Worm (Caenorhabditis elegans) whole organism, L4 larva: ENCODE data around the gene T28A8.3.

ENCODE experiments used
- F37D6.2 ChIP-seq: sonication (generic microtip); optimal IDR thresholded peaks from 2 replicates; lab custom pipeline; 2016; ENCODE audit warnings: mild to moderate bottlenecking, missing genetic modification characterization, missing compliant biosample characterization
- Y48G9A.11 ChIP-seq: fragments of 200-800 bp; sonication (Bioruptor generic); IDR thresholded peaks from 2 replicates; pipeline ENCODE4 v1.3.6; 2022; ENCODE audit warnings: missing genetic modification reagents, missing genetic modification characterization, missing compliant biosample characterization
- ZK337.2 ChIP-seq: fragments of 200-800 bp; sonication (Bioruptor generic); IDR thresholded peaks from 2 replicates; pipeline ENCODE4 v1.3.6; 2022; ENCODE audit warnings: missing genetic modification reagents, missing genetic modification characterization, missing compliant biosample characterization
- aha-1 ChIP-seq: fragments of 150-350 bp; peaks from one replicate; lab custom pipeline; 2014; ENCODE audit warnings: missing biosample characterization, missing genetic modification characterization
- arid-1 ChIP-seq: fragments of 200-800 bp; sonication (Bioruptor generic); conservative IDR thresholded peaks from 2 replicates; pipeline ENCODE4 v1.3.6; 2022; ENCODE audit warnings: missing genetic modification reagents, missing genetic modification characterization, missing compliant biosample characterization
- ceh-32 ChIP-seq: sonication (generic microtip); optimal IDR thresholded peaks from 2 replicates; lab custom pipeline; 2016; ENCODE audit warnings: mild to moderate bottlenecking, missing genetic modification characterization, missing compliant biosample characterization; ENCODE audit not compliant: poor library complexity
- ces-1 ChIP-seq: fragments of 150-350 bp; sonication (generic microtip); optimal IDR thresholded peaks from 4 replicates; lab custom pipeline; 2014; ENCODE audit warnings: missing biosample characterization, missing genetic modification reagents, missing genetic modification characterization
- daf-19 ChIP-seq: fragments of 200-800 bp; sonication (Bioruptor generic); conservative IDR thresholded peaks from 2 replicates; pipeline ENCODE4 v1.3.6; 2022; ENCODE audit warnings: missing genetic modification characterization, missing compliant biosample characterization
- dpl-1 ChIP-seq: fragments of 150-350 bp; optimal IDR thresholded peaks from 2 replicates; lab custom pipeline; 2014; ENCODE audit warnings: missing biosample characterization, missing genetic modification reagents, missing genetic modification characterization
- dve-1 ChIP-seq: sonication (generic microtip); optimal IDR thresholded peaks from 2 replicates; lab custom pipeline; 2017; ENCODE audit warnings: antibody characterized with exemption, mild to moderate bottlenecking, missing genetic modification characterization, missing compliant biosample characterization; ENCODE audit not compliant: insufficient read depth
- egl-43 ChIP-seq: fragments of 200-800 bp; sonication (Bioruptor generic); IDR thresholded peaks from 2 replicates; pipeline ENCODE4 v1.3.6; 2022; ENCODE audit warnings: missing genetic modification reagents, missing genetic modification characterization, missing compliant biosample characterization
- gei-8 ChIP-seq: fragments of 200-800 bp; sonication (Bioruptor generic); optimal IDR thresholded peaks from 2 replicates; lab custom pipeline; 2018; ENCODE audit warnings: mild to moderate bottlenecking, missing genetic modification characterization, missing compliant biosample characterization
- hlh-11 ChIP-seq: fragments of 200-800 bp; sonication (Bioruptor generic); optimal IDR thresholded peaks from 2 replicates; lab custom pipeline; 2018; ENCODE audit warnings: mild to moderate bottlenecking, missing genetic modification characterization, missing compliant biosample characterization
- hlh-30 ChIP-seq: sonication (generic microtip); optimal IDR thresholded peaks from 2 replicates; lab custom pipeline; 2017; ENCODE audit warnings: antibody characterized with exemption, mild to moderate bottlenecking, missing genetic modification characterization, missing compliant biosample characterization; ENCODE audit not compliant: insufficient read depth
- hmg-1.1 ChIP-seq: fragments of 200-800 bp; sonication (Bioruptor generic); IDR thresholded peaks from 2 replicates; pipeline ENCODE4 v1.3.6; 2022; ENCODE audit warnings: missing genetic modification reagents, missing genetic modification characterization, missing compliant biosample characterization
- jun-1 ChIP-seq: fragments of 150-350 bp; optimal IDR thresholded peaks from 2 replicates; lab custom pipeline; 2014; ENCODE audit warnings: missing biosample characterization, missing genetic modification reagents, missing genetic modification characterization
- lin-13 ChIP-seq: fragments of 150-350 bp; optimal IDR thresholded peaks from 2 replicates; lab custom pipeline; 2014; ENCODE audit warnings: missing biosample characterization, missing genetic modification reagents, missing genetic modification characterization
- lin-38 ChIP-seq: fragments of 200-800 bp; sonication (Bioruptor generic); IDR thresholded peaks from 2 replicates; pipeline ENCODE4 v1.3.6; 2022; ENCODE audit warnings: missing genetic modification reagents, missing genetic modification characterization, missing compliant biosample characterization
- lin-39 ChIP-seq: fragments of 150-350 bp; optimal IDR thresholded peaks from 2 replicates; lab custom pipeline; 2014; ENCODE audit warnings: missing biosample characterization, missing genetic modification reagents, missing genetic modification characterization
- lir-3 ChIP-seq: sonication (generic microtip); optimal IDR thresholded peaks from 2 replicates; lab custom pipeline; 2016; ENCODE audit warnings: mild to moderate bottlenecking, missing genetic modification characterization, missing compliant biosample characterization
- madf-9 ChIP-seq: fragments of 200-800 bp; sonication (Bioruptor generic); conservative IDR thresholded peaks from 2 replicates; pipeline ENCODE4 v1.3.6; 2022; ENCODE audit warnings: missing genetic modification reagents, missing genetic modification characterization, missing compliant biosample characterization
- mep-1 ChIP-seq: fragments of 150-350 bp; sonication (generic microtip); optimal IDR thresholded peaks from 3 replicates; lab custom pipeline; 2014; ENCODE audit warnings: missing biosample characterization, missing genetic modification characterization
- nhr-102 ChIP-seq: sonication (generic microtip); optimal IDR thresholded peaks from 2 replicates; lab custom pipeline; 2016; ENCODE audit warnings: mild to moderate bottlenecking, missing genetic modification characterization, moderate library complexity, missing compliant biosample characterization
- nhr-111 ChIP-seq: fragments of 200-800 bp; sonication (Bioruptor generic); optimal IDR thresholded peaks from 2 replicates; lab custom pipeline; 2018; ENCODE audit warnings: mild to moderate bottlenecking, missing genetic modification characterization, missing compliant biosample characterization
- nhr-25 ChIP-seq: sonication (generic microtip); optimal IDR thresholded peaks from 2 replicates; lab custom pipeline; 2017; ENCODE audit warnings: missing genetic modification characterization, mild to moderate bottlenecking, missing compliant biosample characterization, antibody characterized with exemption, moderate library complexity, borderline replicate concordance; ENCODE audit not compliant: insufficient read depth
- nhr-41 ChIP-seq: fragments of 200-800 bp; sonication (Bioruptor generic); IDR thresholded peaks from 2 replicates; pipeline ENCODE4 v1.3.6; 2022; ENCODE audit warnings: missing genetic modification reagents, missing genetic modification characterization, missing compliant biosample characterization
- nhr-42 ChIP-seq: fragments of 200-800 bp; sonication (Bioruptor generic); IDR thresholded peaks from 2 replicates; pipeline ENCODE4 v1.3.6; 2022; ENCODE audit warnings: missing genetic modification characterization, missing compliant biosample characterization
- nhr-76 ChIP-seq: fragments of 150-350 bp; optimal IDR thresholded peaks from 2 replicates; lab custom pipeline; 2014; ENCODE audit warnings: missing biosample characterization, missing genetic modification characterization
- php-3 ChIP-seq: fragments of 200-800 bp; sonication (Bioruptor generic); IDR thresholded peaks from 2 replicates; pipeline ENCODE4 v1.3.6; 2022; ENCODE audit warnings: missing genetic modification reagents, missing genetic modification characterization, missing compliant biosample characterization
- rbr-2 ChIP-seq: sonication (generic microtip); optimal IDR thresholded peaks from 2 replicates; lab custom pipeline; 2016; ENCODE audit warnings: missing genotype, missing genetic modification characterization, missing compliant biosample characterization
- set-16 ChIP-seq: fragments of 200-800 bp; sonication (Bioruptor generic); IDR thresholded peaks from 2 replicates; pipeline ENCODE4 v1.3.6; 2022; ENCODE audit warnings: missing genetic modification reagents, missing genetic modification characterization, missing compliant biosample characterization
- skn-1 ChIP-seq: fragments of 150-350 bp; optimal IDR thresholded peaks from 2 replicates; lab custom pipeline; 2014; ENCODE audit warnings: missing biosample characterization, missing genetic modification characterization
- spr-3 ChIP-seq: fragments of 200-800 bp; sonication (Bioruptor generic); optimal IDR thresholded peaks from 2 replicates; lab custom pipeline; 2018; ENCODE audit warnings: mild to moderate bottlenecking, missing genetic modification characterization, missing compliant biosample characterization
- tag-97 ChIP-seq: fragments of 200-800 bp; sonication (Bioruptor generic); IDR thresholded peaks from 2 replicates; pipeline ENCODE4 v1.3.6; 2022; ENCODE audit warnings: missing genetic modification characterization, missing compliant biosample characterization
- unc-62 ChIP-seq, 3 experiments: fragments of 150-350 bp in 1 of 3; sonication (generic microtip); optimal IDR thresholded peaks in 2 of 3; peaks in 1 of 3; 1 replicate in 1 of 3; 2 replicates in 2 of 3; lab custom pipeline; 2014 to 2017; ENCODE audit warnings: missing biosample characterization in 3 of 3, missing genetic modification characterization in 3 of 3, missing genetic modification reagents in 3 of 3, missing genotype in 1 of 3
- zfp-2 ChIP-seq: sonication (generic microtip); optimal IDR thresholded peaks from 2 replicates; lab custom pipeline; 2016; ENCODE audit warnings: mild to moderate bottlenecking, missing genetic modification characterization, missing compliant biosample characterization
- zfp-3 ChIP-seq: fragments of 200-800 bp; sonication (Bioruptor generic); conservative IDR thresholded peaks from 2 replicates; pipeline ENCODE4 v1.3.6; 2022; ENCODE audit warnings: missing genetic modification reagents, missing genetic modification characterization, missing compliant biosample characterization

T28A8.3 gene

DNA sequence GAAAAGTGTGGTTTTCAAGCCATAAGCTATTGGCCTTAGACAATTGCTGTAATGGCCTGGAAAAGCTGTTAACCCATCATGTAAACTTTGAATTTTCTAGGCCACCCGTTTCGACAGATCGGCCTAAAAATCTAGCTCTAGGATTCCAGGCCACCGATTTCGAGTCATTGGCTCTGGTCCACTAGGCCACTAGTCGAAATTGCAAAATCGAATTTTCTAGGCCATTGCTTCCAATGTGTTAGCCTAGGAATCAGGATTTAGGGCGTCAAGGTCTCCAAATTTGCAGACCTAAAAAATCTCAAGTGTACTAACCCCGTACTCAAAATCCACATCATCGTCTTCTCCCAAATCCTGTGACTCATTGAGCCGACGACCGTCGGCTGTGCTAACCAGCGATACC is 4.9 kb downstream of the T28A8.3 start:
- no peak for TF ChIP-seq dpl-1 (GFP tag; lab: Kevin White, UChicago)
- TF ChIP-seq ceh-32: no peak
- TF ChIP-seq lin-38: no peak
- TF ChIP-seq rbr-2: no peak
- TF ChIP-seq unc-62 (GFP tag; optimal IDR thresholded peaks at IDR 0.05 in 1 of 2; lab: Kevin White, UChicago): no peak
- TF ChIP-seq unc-62 (tag; optimal IDR thresholded peaks at IDR 0.05; lab: Kevin White, UChicago): no peak
- no peak for TF ChIP-seq ZK337.2 (GFP tag; lab: Robert Waterston, UW)
- TF ChIP-seq aha-1 (tag; lab: Kevin White, UChicago): peak; percentile 94

DNA sequence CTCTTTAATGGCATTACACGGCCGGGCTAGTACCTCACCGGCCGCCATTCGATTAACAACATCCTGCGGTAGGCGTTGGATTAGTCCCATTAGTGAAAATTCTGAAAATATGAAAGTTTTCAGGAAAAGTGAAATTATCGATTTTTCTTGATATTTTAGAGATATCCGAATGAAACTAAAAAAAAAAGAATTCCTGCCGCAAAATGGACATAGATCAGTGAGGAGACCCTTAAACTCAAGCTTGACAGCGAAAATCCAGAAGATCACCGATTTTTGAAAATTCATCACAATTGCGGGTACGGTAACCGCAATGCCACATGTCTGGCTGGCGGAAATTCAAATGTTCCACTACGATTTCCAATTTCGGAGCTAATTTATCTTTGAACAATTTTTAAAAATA is 8.7 kb downstream of the T28A8.3 start, which contains the start of gene mlh-1:
Gene mlh-1 (minus strand): TSS at position 101 of the 400 bp plus-strand sequence.
- TF ChIP-seq jun-1 (tag; lab: Kevin White, UChicago) (no peak), Y48G9A.11 (GFP tag; lab: Robert Waterston, UW) (0 out of 2 replicates have a peak, but pooled peaks have one; percentile 45), zfp-2 (tag; lab: Kevin White, UChicago) (no peak), hlh-30 (tag; lab: Kevin White, UChicago) (no peak), tag-97 (GFP tag; lab: Robert Waterston, UW) (no peak), lin-13 (GFP tag; lab: Kevin White, UChicago) (no peak), unc-62 (GFP tag; optimal IDR thresholded peaks at IDR 0.05 in 1 of 2; lab: Kevin White, UChicago) (no peak), unc-62 (tag; optimal IDR thresholded peaks at IDR 0.05; lab: Kevin White, UChicago) (no peak), skn-1 (tag; lab: Kevin White, UChicago) (no peak), zfp-3 (0 out of 2 replicates have a peak, but pooled peaks have one; percentile 34), nhr-76 (tag; lab: Kevin White, UChicago) (no peak), ces-1 (GFP tag; lab: Kevin White, UChicago) (no peak)

DNA sequence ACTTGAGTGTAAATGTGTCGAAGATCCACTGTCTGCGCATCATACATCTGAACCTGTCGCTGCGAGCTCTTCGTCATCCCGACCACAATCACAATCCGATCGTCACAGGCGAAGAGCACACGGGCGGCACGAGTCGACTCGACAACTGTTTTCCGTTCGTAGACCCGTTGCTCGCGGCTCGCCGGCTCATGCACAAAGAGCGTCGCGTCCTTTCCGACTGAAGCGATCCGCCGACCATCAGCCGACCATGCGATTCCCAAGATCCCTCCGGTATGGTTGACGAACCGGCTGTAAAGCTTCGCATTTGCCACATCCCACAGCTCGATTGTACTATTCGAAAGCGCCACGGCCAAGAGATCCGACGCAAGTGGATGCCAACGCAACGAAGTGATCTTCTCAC is 12.6 kb downstream of the T28A8.3 start:
- TF ChIP-seq set-16 (GFP tag; lab: Robert Waterston, UW) (peak; percentile 80), php-3 (no peak)

DNA sequence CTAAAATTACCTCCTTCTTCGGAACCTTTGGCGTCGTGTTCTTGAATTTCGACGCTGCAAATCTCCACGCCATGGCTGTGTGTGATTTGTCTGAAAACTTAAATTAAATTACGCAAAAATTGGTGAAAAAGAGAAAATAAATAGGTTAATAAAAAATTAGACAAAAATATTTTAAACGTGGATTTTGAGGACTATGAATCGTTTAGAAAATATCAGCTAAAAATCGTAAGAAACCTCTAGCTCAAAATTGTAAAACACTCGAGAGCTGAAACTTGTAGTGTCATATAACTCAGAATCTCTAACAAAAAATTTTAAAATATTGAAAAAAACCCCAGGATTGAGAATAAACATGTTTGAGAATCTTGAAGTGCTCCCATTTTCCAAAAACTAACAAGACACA is 18.2 kb downstream of the T28A8.3 start, which contains the start of gene pod-1:
Gene pod-1 (minus strand): TSS at position 101 of the 400 bp plus-strand sequence.
- TF ChIP-seq hlh-11 (no peak), lin-38 (no peak), daf-19 (GFP tag; lab: Robert Waterston, UW) (no peak), lin-39 (no peak), hlh-30 (tag; lab: Kevin White, UChicago) (no peak), nhr-42 (GFP tag; lab: Robert Waterston, UW) (no peak), gei-8 (GFP tag; lab: Kevin White, UChicago) (no peak), spr-3 (GFP tag; lab: Kevin White, UChicago) (no peak), arid-1 (no peak), nhr-41 (no peak), lir-3 (tag; lab: Kevin White, UChicago) (no peak), nhr-102 (no peak), mep-1 (tag; lab: Kevin White, UChicago) (no peak)
- TF ChIP-seq, all 104 proteins: peak for 0

DNA sequence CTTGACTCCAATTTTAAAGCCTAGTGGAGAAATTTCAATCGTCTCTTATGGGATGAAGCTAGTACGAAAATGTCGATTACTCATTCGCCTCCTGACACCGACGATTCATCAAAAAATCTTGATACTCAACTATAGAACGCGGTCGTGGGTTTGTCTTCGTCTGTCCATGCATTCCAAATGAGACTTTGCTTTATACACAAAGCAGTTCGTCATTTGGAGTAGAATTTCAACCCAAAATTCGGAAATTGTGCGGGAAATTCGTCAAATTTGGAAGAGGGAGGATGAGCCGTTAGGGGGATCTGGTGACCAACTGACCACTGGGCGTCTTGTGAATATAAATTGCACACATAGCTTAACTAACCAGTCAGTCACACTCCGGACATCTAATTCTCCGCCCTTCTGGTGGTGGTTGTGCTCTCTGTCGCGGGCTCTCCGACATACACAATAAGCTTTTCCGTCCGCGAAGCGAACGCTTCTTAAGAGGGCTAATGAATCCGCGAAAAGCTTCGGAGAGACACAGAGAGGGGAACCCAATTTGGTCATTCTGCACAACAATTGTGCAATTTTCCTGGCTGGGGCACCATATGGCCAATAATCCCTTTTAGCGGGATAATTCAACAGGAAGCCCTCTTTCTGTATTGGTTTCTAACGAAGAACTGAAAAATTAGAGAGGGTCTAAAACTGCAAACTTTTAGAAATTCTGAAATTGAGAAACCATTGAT is 19.5 kb downstream of the T28A8.3 start:
- TF ChIP-seq hmg-1.1 (GFP tag; lab: Robert Waterston, UW) (0 out of 2 replicates have a peak, but pooled peaks have one; percentile 18), nhr-111 (GFP tag; lab: Kevin White, UChicago) (no peak), lin-13 (GFP tag; lab: Kevin White, UChicago) (no peak), nhr-25 (tag; lab: Kevin White, UChicago) (no peak), dve-1 (tag; lab: Kevin White, UChicago) (no peak), F37D6.2 (tag; lab: Kevin White, UChicago) (no peak), aha-1 (tag; lab: Kevin White, UChicago) (peak; percentile 94), madf-9 (0 out of 2 replicates have a peak, but pooled peaks have one; percentile 11), egl-43 (GFP tag; lab: Robert Waterston, UW) (0 out of 2 replicates have a peak, but pooled peaks have one; percentile 48)
